Fruit fly (Drosophila melanogaster): ENCODE data around the gene CG33288.

Gene CG33288

dm6 chr3L:21482100-21482499, 54.5 kb downstream of the CG33288 start:
- TF ChIP-seq CG14655 (GFP tag; optimal IDR thresholded peaks at IDR 0.05) (no peak), CG15710 (tag; optimal IDR thresholded peaks at IDR 0.05) (no peak), Ets98B (GFP tag; IDR thresholded peaks at IDR 0.05) (no peak), CG34367 (tag; optimal IDR thresholded peaks at IDR 0.05) (no peak), rn (GFP tag; IDR thresholded peaks at IDR 0.05) (no peak), CG4496 (GFP tag; IDR thresholded peaks at IDR 0.05) (no peak), Pif1A (GFP tag; optimal IDR thresholded peaks at IDR 0.05) (no peak), CG8301 (tag; optimal IDR thresholded peaks at IDR 0.05) (no peak), CG12605 (GFP tag; IDR thresholded peaks at IDR 0.05) (no peak), Snoo (tag; optimal IDR thresholded peaks at IDR 0.05) (no peak), CG9948 (tag; optimal IDR thresholded peaks at IDR 0.05) (no peak), CG17806 (tag; optimal IDR thresholded peaks at IDR 0.05) (no peak), gl (tag; optimal IDR thresholded peaks at IDR 0.05) (no peak), CG10348 (GFP tag; IDR thresholded peaks at IDR 0.05) (no peak), Pif1B (GFP tag; optimal IDR thresholded peaks at IDR 0.05) (no peak)
